Worm (Caenorhabditis elegans) whole organism, L1 larva: Measurements from ENCODE around the gene fzy-1.

Source experiments
- C04F5.9 ChIP-seq: sonication (generic microtip); optimal IDR thresholded peaks from 2 replicates; lab custom pipeline; 2016; ENCODE audit warnings: missing genetic modification characterization, missing compliant biosample characterization
- C16A3.4 ChIP-seq: fragments of 150-350 bp; optimal IDR thresholded peaks from 2 replicates; lab custom pipeline; 2014; ENCODE audit warnings: missing biosample characterization, missing genetic modification characterization
- F16B12.6 ChIP-seq: fragments of 150-350 bp; optimal IDR thresholded peaks from 2 replicates; lab custom pipeline; 2014; ENCODE audit warnings: missing biosample characterization, missing genetic modification characterization
- Y116A8C.19 ChIP-seq: sonication (generic microtip); optimal IDR thresholded peaks from 2 replicates; lab custom pipeline; 2016; ENCODE audit warnings: missing compliant biosample characterization, missing genetic modification characterization, borderline replicate concordance
- aha-1 ChIP-seq: fragments of 150-350 bp; optimal IDR thresholded peaks from 2 replicates; lab custom pipeline; 2014; ENCODE audit warnings: missing biosample characterization, missing genetic modification characterization
- alr-1 ChIP-seq: fragments of 200-800 bp; sonication (Bioruptor generic); optimal IDR thresholded peaks from 2 replicates; lab custom pipeline; 2018; ENCODE audit warnings: borderline replicate concordance, mild to moderate bottlenecking, missing genetic modification characterization, missing compliant biosample characterization
- blmp-1 ChIP-seq: fragments of 150-350 bp; optimal IDR thresholded peaks from 2 replicates; lab custom pipeline; 2014; ENCODE audit warnings: missing biosample characterization, missing genetic modification characterization
- ceh-63 ChIP-seq: fragments of 200-800 bp; sonication (Bioruptor generic); optimal IDR thresholded peaks from 2 replicates; lab custom pipeline; 2018; ENCODE audit warnings: mild to moderate bottlenecking, missing genetic modification characterization, missing compliant biosample characterization
- ceh-8 ChIP-seq: fragments of 200-800 bp; sonication (Bioruptor generic); optimal IDR thresholded peaks from 2 replicates; lab custom pipeline; 2018; ENCODE audit warnings: mild to moderate bottlenecking, missing genetic modification characterization, moderate library complexity, missing compliant biosample characterization
- ceh-88 ChIP-seq: fragments of 200-800 bp; sonication (Bioruptor generic); IDR thresholded peaks from 2 replicates; pipeline ENCODE4 v1.3.6; 2022; ENCODE audit warnings: missing genetic modification characterization, missing compliant biosample characterization
- ces-1 ChIP-seq: fragments of 150-350 bp; optimal IDR thresholded peaks from 2 replicates; lab custom pipeline; 2014; ENCODE audit warnings: missing biosample characterization, missing genetic modification reagents, missing genetic modification characterization
- dpl-1 ChIP-seq, 3 experiments: fragments of 150-350 bp in 2 of 3; sonication (generic microtip) in 1 of 3; optimal IDR thresholded peaks; 2 replicates each; lab custom pipeline; 2014 to 2017; ENCODE audit warnings: missing biosample characterization in 3 of 3, missing genetic modification characterization in 3 of 3, missing genetic modification reagents in 3 of 3
- dsc-1 ChIP-seq: sonication (generic microtip); optimal IDR thresholded peaks from 2 replicates; lab custom pipeline; 2016; ENCODE audit warnings: mild to moderate bottlenecking, missing genetic modification characterization, missing compliant biosample characterization
- efl-1 ChIP-seq, 4 experiments: fragments of 150-350 bp; optimal IDR thresholded peaks in 3 of 4; peaks in 1 of 4; 1 replicate in 1 of 4; 2 replicates in 3 of 4; lab custom pipeline; 2014; ENCODE audit warnings: missing biosample characterization in 2 of 4, missing genetic modification characterization in 2 of 4, missing genetic modification reagents in 2 of 4
- efl-3 ChIP-seq: fragments of 200-800 bp; sonication (Bioruptor generic); optimal IDR thresholded peaks from 2 replicates; lab custom pipeline; 2018; ENCODE audit warnings: mild to moderate bottlenecking, missing genetic modification characterization, missing compliant biosample characterization
- egl-13 ChIP-seq: sonication (generic microtip); optimal IDR thresholded peaks from 2 replicates; lab custom pipeline; 2016; ENCODE audit warnings: missing genotype, missing genetic modification reagents, missing genetic modification characterization, missing compliant biosample characterization
- ets-5 ChIP-seq: fragments of 200-800 bp; sonication (Bioruptor generic); IDR thresholded peaks from 2 replicates; pipeline ENCODE4 v1.3.6; 2022; ENCODE audit warnings: missing genetic modification characterization, missing compliant biosample characterization
- hlh-17 ChIP-seq: fragments of 200-800 bp; sonication (Bioruptor generic); optimal IDR thresholded peaks from 2 replicates; lab custom pipeline; 2018; ENCODE audit warnings: missing genetic modification characterization, mild to moderate bottlenecking, missing compliant biosample characterization, moderate library complexity, borderline replicate concordance
- hlh-4 ChIP-seq: sonication (generic microtip); optimal IDR thresholded peaks from 2 replicates; lab custom pipeline; 2016; ENCODE audit warnings: mild to moderate bottlenecking, missing genetic modification characterization, missing compliant biosample characterization
- hpl-2 ChIP-seq: fragments of 150-350 bp; optimal IDR thresholded peaks from 2 replicates; lab custom pipeline; 2014; ENCODE audit warnings: missing biosample characterization, missing genetic modification reagents, missing genetic modification characterization
- irx-1 ChIP-seq: sonication (generic microtip); optimal IDR thresholded peaks from 2 replicates; lab custom pipeline; 2016; ENCODE audit warnings: missing genetic modification characterization, missing compliant biosample characterization
- isw-1 ChIP-seq: fragments of 200-800 bp; sonication (Bioruptor generic); IDR thresholded peaks from 2 replicates; pipeline ENCODE4 v1.3.6; 2022; ENCODE audit warnings: missing genetic modification characterization, missing compliant biosample characterization
- lin-13 ChIP-seq: fragments of 150-350 bp; optimal IDR thresholded peaks from 2 replicates; lab custom pipeline; 2014; ENCODE audit warnings: missing biosample characterization, missing genetic modification reagents, missing genetic modification characterization
- lin-14 ChIP-seq: fragments of 200-800 bp; sonication (Bioruptor generic); optimal IDR thresholded peaks from 2 replicates; lab custom pipeline; 2018; ENCODE audit warnings: mild to moderate bottlenecking, missing genetic modification characterization, moderate library complexity, missing compliant biosample characterization
- lin-15B ChIP-seq: fragments of 150-350 bp; sonication (generic microtip); optimal IDR thresholded peaks from 3 replicates; lab custom pipeline; 2014; ENCODE audit warnings: missing biosample characterization, missing genetic modification characterization
- lin-35 ChIP-seq, 2 experiments: fragments of 150-350 bp; optimal IDR thresholded peaks; 2 replicates each; lab custom pipeline; 2014; ENCODE audit warnings: missing biosample characterization in 2 of 2, missing genetic modification characterization in 2 of 2, missing genetic modification reagents in 2 of 2
- lin-39 ChIP-seq: fragments of 150-350 bp; optimal IDR thresholded peaks from 2 replicates; lab custom pipeline; 2014; ENCODE audit warnings: missing biosample characterization, missing genetic modification reagents, missing genetic modification characterization
- mab-9 ChIP-seq: fragments of 200-800 bp; sonication (Bioruptor generic); IDR thresholded peaks from 2 replicates; pipeline ENCODE4 v1.3.6; 2022; ENCODE audit warnings: missing genetic modification reagents, missing genetic modification characterization, missing compliant biosample characterization
- mdl-1 ChIP-seq, 2 experiments: fragments of 150-350 bp; optimal IDR thresholded peaks; 2 replicates each; lab custom pipeline; 2014 to 2017; ENCODE audit warnings: missing biosample characterization in 2 of 2, missing genetic modification characterization in 2 of 2, inconsistent platforms in 1 of 2
- mep-1 ChIP-seq: fragments of 150-350 bp; optimal IDR thresholded peaks from 2 replicates; lab custom pipeline; 2014; ENCODE audit warnings: missing biosample characterization, missing genetic modification characterization
- nhr-12 ChIP-seq: sonication (generic microtip); optimal IDR thresholded peaks from 2 replicates; lab custom pipeline; 2017; ENCODE audit warnings: missing biosample characterization, missing genetic modification characterization
- nhr-20 ChIP-seq: sonication (generic microtip); optimal IDR thresholded peaks from 2 replicates; lab custom pipeline; 2016; ENCODE audit warnings: mild to moderate bottlenecking, missing genetic modification characterization, missing compliant biosample characterization
- nhr-237 ChIP-seq: fragments of 150-350 bp; optimal IDR thresholded peaks from 2 replicates; lab custom pipeline; 2014; ENCODE audit warnings: missing biosample characterization, missing genetic modification characterization
- nhr-71 ChIP-seq: sonication (generic microtip); optimal IDR thresholded peaks from 2 replicates; lab custom pipeline; 2016; ENCODE audit warnings: mild to moderate bottlenecking, missing genetic modification characterization, moderate library complexity, missing compliant biosample characterization
- nhr-77 ChIP-seq: fragments of 150-350 bp; optimal IDR thresholded peaks from 2 replicates; lab custom pipeline; 2014; ENCODE audit warnings: missing biosample characterization, missing genetic modification characterization
- nhr-85 ChIP-seq: sonication (generic microtip); peaks from one replicate; lab custom pipeline; 2016; ENCODE audit warnings: missing genetic modification characterization, inconsistent platforms, missing compliant biosample characterization
- pax-3 ChIP-seq: fragments of 200-800 bp; sonication (Bioruptor generic); optimal IDR thresholded peaks from 2 replicates; lab custom pipeline; 2018; ENCODE audit warnings: mild to moderate bottlenecking, missing genetic modification characterization, moderate library complexity, missing compliant biosample characterization
- rnt-1 ChIP-seq: sonication (generic microtip); optimal IDR thresholded peaks from 2 replicates; lab custom pipeline; 2016; ENCODE audit warnings: mild to moderate bottlenecking, missing genetic modification characterization, moderate library complexity, missing compliant biosample characterization
- skn-1 ChIP-seq: fragments of 150-350 bp; optimal IDR thresholded peaks from 2 replicates; lab custom pipeline; 2014; ENCODE audit warnings: missing biosample characterization, missing genetic modification characterization
- snpc-4 ChIP-seq: fragments of 150-350 bp; optimal IDR thresholded peaks from 2 replicates; lab custom pipeline; 2014; ENCODE audit warnings: missing biosample characterization, missing genetic modification characterization
- snu-23 ChIP-seq: sonication (generic microtip); optimal IDR thresholded peaks from 2 replicates; lab custom pipeline; 2016; ENCODE audit warnings: missing genetic modification characterization, missing compliant biosample characterization
- tbx-2 ChIP-seq: sonication (generic microtip); optimal IDR thresholded peaks from 2 replicates; lab custom pipeline; 2016; ENCODE audit warnings: missing genetic modification characterization, missing compliant biosample characterization
- tlp-1 ChIP-seq: fragments of 150-350 bp; optimal IDR thresholded peaks from 2 replicates; lab custom pipeline; 2014; ENCODE audit warnings: missing biosample characterization, missing genetic modification characterization
- unc-30 ChIP-seq: sonication (generic microtip); optimal IDR thresholded peaks from 2 replicates; lab custom pipeline; 2017; ENCODE audit warnings: missing biosample characterization, missing genetic modification characterization
- unc-62 ChIP-seq: fragments of 150-350 bp; optimal IDR thresholded peaks from 2 replicates; lab custom pipeline; 2014; ENCODE audit warnings: missing biosample characterization, missing genetic modification reagents, missing genetic modification characterization
- unc-86 ChIP-seq: sonication (generic microtip); optimal IDR thresholded peaks from 2 replicates; lab custom pipeline; 2016; ENCODE audit warnings: missing genetic modification characterization, missing compliant biosample characterization
- vab-15 ChIP-seq: sonication (generic microtip); optimal IDR thresholded peaks from 2 replicates; lab custom pipeline; 2017; ENCODE audit warnings: missing genotype, mild to moderate bottlenecking, missing genetic modification characterization, missing compliant biosample characterization
- xbp-1 ChIP-seq: sonication (generic microtip); optimal IDR thresholded peaks from 2 replicates; lab custom pipeline; 2016; ENCODE audit warnings: missing genetic modification characterization, missing compliant biosample characterization
- zag-1 ChIP-seq: fragments of 150-350 bp; optimal IDR thresholded peaks from 2 replicates; lab custom pipeline; 2014; ENCODE audit warnings: missing biosample characterization, missing genetic modification characterization
- zip-4 ChIP-seq: fragments of 200-800 bp; sonication (Bioruptor generic); optimal IDR thresholded peaks from 2 replicates; lab custom pipeline; 2018; ENCODE audit warnings: mild to moderate bottlenecking, missing genetic modification characterization, moderate library complexity, missing compliant biosample characterization
- ztf-11 ChIP-seq, 2 experiments: sonication (generic microtip); optimal IDR thresholded peaks; 2 replicates each; lab custom pipeline; 2016 to 2017; ENCODE audit warnings: missing genetic modification characterization in 2 of 2, missing biosample characterization in 1 of 2, missing compliant biosample characterization in 1 of 2
- ztf-4 ChIP-seq: fragments of 150-350 bp; optimal IDR thresholded peaks from 2 replicates; lab custom pipeline; 2014; ENCODE audit warnings: missing biosample characterization, missing genetic modification characterization

Gene fzy-1

ce11 chrII:5500986-5501657, 552 bp downstream of the fzy-1 start, which contains the start of gene F12A10.8 (continued):
- no peak for TF ChIP-seq unc-62
- TF ChIP-seq ceh-88 (GFP tag; lab: Robert Waterston, UW), result no peak
- TF ChIP-seq ceh-8 (GFP tag; lab: Kevin White, UChicago), result no peak
- TF ChIP-seq ztf-4 (tag; lab: Kevin White, UChicago), result no peak
- peak; percentile 21 for TF ChIP-seq rnt-1
- TF ChIP-seq aha-1, result no peak
- TF ChIP-seq lin-39 (tag; lab: Kevin White, UChicago), result no peak
- no peak for TF ChIP-seq ztf-11 (tag; optimal IDR thresholded peaks at IDR 0.05; lab: Kevin White, UChicago)
- peak; percentile 29 for TF ChIP-seq lin-14 (GFP tag; lab: Kevin White, UChicago)
- TF ChIP-seq snpc-4 (tag; lab: Kevin White, UChicago), result no peak
- TF ChIP-seq ets-5, result no peak
- no peak for TF ChIP-seq dsc-1
- no peak for TF ChIP-seq egl-13 (tag; lab: Kevin White, UChicago)
- no peak for TF ChIP-seq xbp-1 (tag; lab: Kevin White, UChicago)
- peak; percentile 67 for TF ChIP-seq lin-15B (tag; lab: Kevin White, UChicago)
- TF ChIP-seq irx-1 (tag; lab: Kevin White, UChicago), result no peak
- TF ChIP-seq blmp-1 (tag; lab: Kevin White, UChicago), result peak; percentile 55
- peak; percentile 67 to 87 (median 79) for TF ChIP-seq dpl-1 (GFP tag; optimal IDR thresholded peaks at IDR 0.05; lab: Kevin White, UChicago)
- no peak for TF ChIP-seq tlp-1 (tag; lab: Kevin White, UChicago)
- TF ChIP-seq efl-3 (GFP tag; lab: Kevin White, UChicago), result no peak
- TF ChIP-seq C04F5.9 (tag; lab: Kevin White, UChicago), result no peak
- no peak for TF ChIP-seq nhr-12
- no peak for TF ChIP-seq zag-1 (tag; lab: Kevin White, UChicago)
- TF ChIP-seq nhr-20 (tag; lab: Kevin White, UChicago), result no peak
- TF ChIP-seq hlh-17 (GFP tag; lab: Kevin White, UChicago), result no peak
- TF ChIP-seq zip-4 (GFP tag; lab: Kevin White, UChicago), result no peak
- no peak for TF ChIP-seq unc-86 (tag; lab: Kevin White, UChicago)
- no peak for TF ChIP-seq nhr-237 (tag; lab: Kevin White, UChicago)
- TF ChIP-seq lin-13, result no peak
- TF ChIP-seq ces-1 (GFP tag; lab: Kevin White, UChicago), result no peak
- TF ChIP-seq mep-1 (tag; lab: Kevin White, UChicago), result peak; percentile 46
- no peak for TF ChIP-seq mdl-1 (tag; optimal IDR thresholded peaks at IDR 0.05; lab: Kevin White, UChicago)
- no peak for TF ChIP-seq hlh-4 (tag; lab: Kevin White, UChicago)
- TF ChIP-seq pax-3 (tag; lab: Kevin White, UChicago), result no peak
- TF ChIP-seq C16A3.4, result no peak
- no peak for TF ChIP-seq nhr-71 (tag; lab: Kevin White, UChicago)
- TF ChIP-seq nhr-85 (tag; lab: Kevin White, UChicago), result peak; percentile 33
- no peak for TF ChIP-seq unc-30 (tag; lab: Kevin White, UChicago)
- TF ChIP-seq ceh-63 (GFP tag; lab: Kevin White, UChicago), result no peak
- peak; percentile 30 for TF ChIP-seq F16B12.6
- TF ChIP-seq tbx-2 (tag; lab: Kevin White, UChicago), result no peak
- TF ChIP-seq skn-1 (tag; lab: Kevin White, UChicago), result peak; percentile 17
- TF ChIP-seq snu-23, result peak; percentile 24
- peak; percentile 75 to 92 for TF ChIP-seq lin-35 (GFP tag; optimal IDR thresholded peaks at IDR 0.05; lab: Kevin White, UChicago)
- no peak for TF ChIP-seq vab-15 (tag; lab: Kevin White, UChicago)
- TF ChIP-seq isw-1 (GFP tag; lab: Robert Waterston, UW), result no peak
- TF ChIP-seq alr-1, result no peak
- TF ChIP-seq nhr-77, result no peak
- TF ChIP-seq Y116A8C.19 (tag; lab: Kevin White, UChicago), result no peak
- TF ChIP-seq mab-9 (GFP tag; lab: Robert Waterston, UW), result no peak
- TF ChIP-seq hpl-2 (GFP tag; lab: Kevin White, UChicago), result no peak
- TF ChIP-seq efl-1 (optimal IDR thresholded peaks at IDR 0.05; lab: Kevin White, UChicago), result peak; percentile 57 to 83
- peak; percentile 85 to 98 for TF ChIP-seq efl-1 (GFP tag; optimal IDR thresholded peaks at IDR 0.05 in 1 of 2; lab: Kevin White, UChicago)
